Fruit fly (Drosophila melanogaster): ENCODE measurements around the gene CG7600.

- no peak for TF ChIP-seq seq (GFP tag; IDR thresholded peaks at IDR 0.05)
- TF ChIP-seq Awh (GFP tag; IDR thresholded peaks at IDR 0.05): no peak
- no peak for TF ChIP-seq Dbx (GFP tag; IDR thresholded peaks at IDR 0.05)
- TF ChIP-seq CG18619 (GFP tag; optimal IDR thresholded peaks at IDR 0.05): no peak
Measured at dm6 chr3L:11201051-11201450, 9.5 kb upstream of the CG7600 start, which contains the start of gene nkt.
